Worm (Caenorhabditis elegans): Measurements from ENCODE around the gene kap-1.

kap-1 gene

ce11 chrIII:7381546-7382171 is 43.0 kb downstream of the kap-1 start, which contains the start of the genes hmg-4 and T20B12.3 (continued):
- TF ChIP-seq lin-39 (tag; optimal IDR thresholded peaks at IDR 0.05) = peak; percentile 50

- TF ChIP-seq egl-27 (tag; optimal IDR thresholded peaks at IDR 0.05) (no peak), fkh-10 (GFP tag; optimal IDR thresholded peaks at IDR 0.05) (no peak), nhr-76 (tag; optimal IDR thresholded peaks at IDR 0.05) (no peak), ceh-82 (tag; optimal IDR thresholded peaks at IDR 0.05) (no peak), ceh-16 (tag; optimal IDR thresholded peaks at IDR 0.05) (no peak), nhr-67 (tag; optimal IDR thresholded peaks at IDR 0.05) (no peak), R02D3.7 (tag; optimal IDR thresholded peaks at IDR 0.05) (no peak), mml-1 (tag; optimal IDR thresholded peaks at IDR 0.05) (no peak), ceh-9 (tag; optimal IDR thresholded peaks at IDR 0.05) (no peak), daf-12 (tag; optimal IDR thresholded peaks at IDR 0.05) (no peak), nfya-1 (tag; optimal IDR thresholded peaks at IDR 0.05; ENCODE audit: insufficient read depth) (no peak), unc-39 (tag; optimal IDR thresholded peaks at IDR 0.05) (no peak), zag-1 (tag; optimal IDR thresholded peaks at IDR 0.05) (no peak), nhr-23 (tag; optimal IDR thresholded peaks at IDR 0.05) (no peak), nhr-11 (tag; optimal IDR thresholded peaks at IDR 0.05) (no peak), nhr-12 (tag; optimal IDR thresholded peaks at IDR 0.05) (no peak), elt-1 (tag; optimal IDR thresholded peaks at IDR 0.05) (no peak), lin-39 (tag; optimal IDR thresholded peaks at IDR 0.05) (no peak)
Observed at ce11 chrIII:7383733-7384132, 45.1 kb downstream of the kap-1 start, which contains the start of gene tbp-1. Gene tbp-1, plus strand, starts transcription at chrIII:7384033.

ce11 chrIII:7385929-7386328 is 47.3 kb downstream of the kap-1 start, which contains the start of gene trd-1:
Gene trd-1, plus strand, starts transcription at chrIII:7386229.
- no peak for TF ChIP-seq lin-39 (tag; optimal IDR thresholded peaks at IDR 0.05)
- no peak for TF ChIP-seq egl-5 (tag; optimal IDR thresholded peaks at IDR 0.05)
- no peak for TF ChIP-seq ZK546.5 (tag; optimal IDR thresholded peaks at IDR 0.05)
- no peak for TF ChIP-seq nhr-67 (tag; optimal IDR thresholded peaks at IDR 0.05)
- no peak for TF ChIP-seq nhr-237 (tag; optimal IDR thresholded peaks at IDR 0.05)
- TF ChIP-seq eor-1 (tag; optimal IDR thresholded peaks at IDR 0.05) = no peak
- TF ChIP-seq pqm-1 (tag; optimal IDR thresholded peaks at IDR 0.05) = no peak
- TF ChIP-seq elt-2 (tag; optimal IDR thresholded peaks at IDR 0.05) = no peak
- TF ChIP-seq ceh-9 (tag; optimal IDR thresholded peaks at IDR 0.05) = no peak
- no peak for TF ChIP-seq nhr-12 (tag; optimal IDR thresholded peaks at IDR 0.05)
- TF ChIP-seq fkh-10 (GFP tag; optimal IDR thresholded peaks at IDR 0.05) = no peak
- TF ChIP-seq ceh-16 (tag; optimal IDR thresholded peaks at IDR 0.05) = no peak
- TF ChIP-seq elt-1 (tag; optimal IDR thresholded peaks at IDR 0.05) = no peak
- TF ChIP-seq elt-3 (tag; optimal IDR thresholded peaks at IDR 0.05) = no peak
- no peak for TF ChIP-seq mdl-1 (tag; optimal IDR thresholded peaks at IDR 0.05)
- no peak for TF ChIP-seq hmg-11 (tag; optimal IDR thresholded peaks at IDR 0.05)
- no peak for TF ChIP-seq daf-12 (tag; optimal IDR thresholded peaks at IDR 0.05)
- no peak for TF ChIP-seq fos-1 (tag; optimal IDR thresholded peaks at IDR 0.05)

- TF ChIP-seq nhr-67 (tag; optimal IDR thresholded peaks at IDR 0.05) (no peak), nhr-76 (tag; optimal IDR thresholded peaks at IDR 0.05) (no peak), ceh-16 (tag; optimal IDR thresholded peaks at IDR 0.05) (no peak), nfya-1 (tag; optimal IDR thresholded peaks at IDR 0.05; ENCODE audit: insufficient read depth) (peak; percentile 63), fkh-2 (tag; optimal IDR thresholded peaks at IDR 0.05) (no peak), elt-2 (tag; optimal IDR thresholded peaks at IDR 0.05) (peak; percentile 60), ceh-9 (tag; optimal IDR thresholded peaks at IDR 0.05) (no peak), ztf-11 (tag; optimal IDR thresholded peaks at IDR 0.05) (no peak), aly-2 (tag; optimal IDR thresholded peaks at IDR 0.05) (no peak), pqm-1 (tag; optimal IDR thresholded peaks at IDR 0.05) (peak; percentile 40), nhr-77 (tag; optimal IDR thresholded peaks at IDR 0.05) (no peak), zag-1 (tag; optimal IDR thresholded peaks at IDR 0.05) (no peak), snpc-4 (tag; optimal IDR thresholded peaks at IDR 0.05) (peak; percentile 39), ceh-82 (tag; optimal IDR thresholded peaks at IDR 0.05) (no peak), lin-39 (tag; optimal IDR thresholded peaks at IDR 0.05) (peak; percentile 12), lsy-12 (tag; optimal IDR thresholded peaks at IDR 0.05) (peak; percentile 64), pha-4 (tag; optimal IDR thresholded peaks at IDR 0.05) (peak; percentile 44), mdl-1 (tag; optimal IDR thresholded peaks at IDR 0.05) (peak; percentile 9), nhr-237 (tag; optimal IDR thresholded peaks at IDR 0.05) (no peak), hmg-11 (tag; optimal IDR thresholded peaks at IDR 0.05) (peak; percentile 50)
Observed at ce11 chrIII:7387359-7387758, 48.7 kb downstream of the kap-1 start.

Data from whole organism, L3 larva.